Worm (Caenorhabditis elegans) whole organism, L1 larva: Measurements from ENCODE around the gene nhr-291.

Experiments
- aly-2 ChIP-seq: fragments of 150-350 bp; optimal IDR thresholded peaks from 2 replicates; lab custom pipeline; 2014; ENCODE audit warnings: missing biosample characterization, missing genetic modification characterization
- ama-1 ChIP-seq: fragments of 150-350 bp; optimal IDR thresholded peaks from 2 replicates; lab custom pipeline; 2014
- fkh-10 ChIP-seq: sonication (generic microtip); optimal IDR thresholded peaks from 2 replicates; lab custom pipeline; 2017; ENCODE audit warnings: missing biosample characterization, missing genetic modification reagents, missing genetic modification characterization
- hlh-4 ChIP-seq: sonication (generic microtip); optimal IDR thresholded peaks from 2 replicates; lab custom pipeline; 2016; ENCODE audit warnings: mild to moderate bottlenecking, missing genetic modification characterization, missing compliant biosample characterization
- unc-30 ChIP-seq: sonication (generic microtip); optimal IDR thresholded peaks from 2 replicates; lab custom pipeline; 2017; ENCODE audit warnings: missing biosample characterization, missing genetic modification characterization
- unc-62 ChIP-seq: fragments of 150-350 bp; optimal IDR thresholded peaks from 2 replicates; lab custom pipeline; 2014; ENCODE audit warnings: missing biosample characterization, missing genetic modification reagents, missing genetic modification characterization

DNA sequence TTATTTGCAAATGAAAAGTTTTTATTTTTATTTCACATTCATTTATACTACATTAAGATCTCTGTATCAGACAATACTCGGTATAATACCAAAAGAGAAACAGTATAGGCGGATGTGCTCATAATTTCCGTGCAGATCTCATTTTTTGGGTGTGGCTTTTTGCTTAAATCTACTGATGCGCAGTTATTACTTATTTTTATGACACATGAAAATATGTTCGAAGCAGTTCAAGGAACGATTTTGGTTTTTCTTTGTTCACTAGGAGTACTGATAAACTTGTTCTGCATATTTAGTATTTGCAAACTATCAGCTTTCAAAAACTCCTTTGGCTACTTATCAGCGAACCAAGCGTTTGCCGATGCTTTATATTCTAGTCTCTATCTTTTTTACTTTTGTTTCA lies 33.6 kb downstream of the nhr-291 start, which contains the start of gene srx-58:
- TF ChIP-seq fkh-10 (GFP tag; lab: Kevin White, UChicago) (no peak), aly-2 (no peak), unc-30 (no peak), ama-1 (lab: Kevin White, UChicago) (no peak), unc-62 (GFP tag; lab: Kevin White, UChicago) (no peak), hlh-4 (tag; lab: Kevin White, UChicago) (no peak)
